Worm (Caenorhabditis elegans) whole organism, late embryonic: Measurements from ENCODE around the gene rps-25.

Experiments used
- ama-1 ChIP-seq: fragments of 150-350 bp; optimal IDR thresholded peaks from 2 replicates; lab custom pipeline; 2014
- ceh-19 ChIP-seq: fragments of 200-800 bp; sonication (Bioruptor generic); optimal IDR thresholded peaks from 2 replicates; lab custom pipeline; 2018; ENCODE audit warnings: mild to moderate bottlenecking, missing genetic modification characterization, missing compliant biosample characterization
- ceh-48 ChIP-seq: sonication (generic microtip); optimal IDR thresholded peaks from 2 replicates; lab custom pipeline; 2016; ENCODE audit warnings: missing genetic modification characterization, inconsistent platforms, missing compliant biosample characterization
- elt-2 ChIP-seq: sonication (generic microtip); optimal IDR thresholded peaks from 2 replicates; lab custom pipeline; 2016; ENCODE audit warnings: missing genetic modification reagents, missing genetic modification characterization, missing compliant biosample characterization
- fkh-10 ChIP-seq: fragments of 150-350 bp; optimal IDR thresholded peaks from 2 replicates; lab custom pipeline; 2014; ENCODE audit warnings: missing biosample characterization, missing genetic modification reagents, missing genetic modification characterization
- hlh-6 ChIP-seq: sonication (generic microtip); optimal IDR thresholded peaks from 2 replicates; lab custom pipeline; 2016; ENCODE audit warnings: missing genotype, missing genetic modification characterization, missing compliant biosample characterization
- lim-6 ChIP-seq: sonication (generic microtip); optimal IDR thresholded peaks from 2 replicates; lab custom pipeline; 2016; ENCODE audit warnings: missing genetic modification characterization, missing compliant biosample characterization
- lin-11 ChIP-seq: fragments of 200-800 bp; sonication (Bioruptor generic); optimal IDR thresholded peaks from 2 replicates; lab custom pipeline; 2018; ENCODE audit warnings: mild to moderate bottlenecking, missing genetic modification characterization, missing compliant biosample characterization
- madf-2 ChIP-seq: sonication (generic microtip); optimal IDR thresholded peaks from 2 replicates; lab custom pipeline; 2017; ENCODE audit warnings: missing genetic modification characterization, missing compliant biosample characterization
- nfya-1 ChIP-seq: sonication (generic microtip); optimal IDR thresholded peaks from 2 replicates; lab custom pipeline; 2017; ENCODE audit warnings: missing genetic modification characterization, mild to moderate bottlenecking, missing compliant biosample characterization, antibody characterized with exemption, moderate library complexity
- pqm-1 ChIP-seq: sonication (generic microtip); optimal IDR thresholded peaks from 2 replicates; lab custom pipeline; 2016; ENCODE audit warnings: missing genetic modification characterization, missing compliant biosample characterization
- tbx-2 ChIP-seq: sonication (generic microtip); optimal IDR thresholded peaks from 2 replicates; lab custom pipeline; 2016; ENCODE audit warnings: missing genetic modification characterization, missing compliant biosample characterization
- ztf-16 ChIP-seq: sonication (generic microtip); optimal IDR thresholded peaks from 2 replicates; lab custom pipeline; 2017; ENCODE audit warnings: missing genetic modification characterization, missing compliant biosample characterization

ce11 chrIV:5941236-5941976 lies 6.0 kb downstream of the rps-25 start, which contains the start of gene pfkb-1.2:
- no peak for TF ChIP-seq tbx-2 (tag; lab: Kevin White, UChicago)
- no peak for TF ChIP-seq ama-1 (lab: Kevin White, UChicago)
- TF ChIP-seq madf-2 (tag; lab: Kevin White, UChicago): no peak
- no peak for TF ChIP-seq elt-2 (tag; lab: Kevin White, UChicago)
- TF ChIP-seq nfya-1 (tag; lab: Kevin White, UChicago): no peak
- no peak for TF ChIP-seq pqm-1 (tag; lab: Kevin White, UChicago)
- TF ChIP-seq ceh-48 (tag; lab: Kevin White, UChicago): no peak
- no peak for TF ChIP-seq fkh-10 (GFP tag; lab: Kevin White, UChicago)
- TF ChIP-seq hlh-6 (tag; lab: Kevin White, UChicago): no peak
- TF ChIP-seq lin-11: no peak
- TF ChIP-seq ztf-16 (tag; lab: Kevin White, UChicago): no peak
- TF ChIP-seq lim-6: no peak
- no peak for TF ChIP-seq ceh-19 (GFP tag; lab: Kevin White, UChicago)
